Fruit fly (Drosophila melanogaster) whole organism, embryonic: Measurements from ENCODE around the gene CG14017.
A peak's percentile ranks its signal among the peaks of the same experiment; 100 is the strongest.

Experiments
- Abd-B ChIP-seq: fragments of 200-800 bp; sonication (Bioruptor generic); optimal IDR thresholded peaks from 2 replicates; lab custom pipeline; 2018; ENCODE audit warnings: missing biosample characterization, mild to moderate bottlenecking, missing genetic modification characterization, moderate library complexity
- BEAF-32 ChIP-seq: fragments of 200-800 bp; sonication (Bioruptor generic); optimal IDR thresholded peaks from 3 replicates; lab custom pipeline; 2017; ENCODE audit warnings: missing biosample characterization, missing genetic modification characterization, mild to moderate bottlenecking, moderate library complexity, missing genetic modification reagents
- CG10565 ChIP-seq: fragments of 200-800 bp; sonication (Bioruptor generic); optimal IDR thresholded peaks from 3 replicates; lab custom pipeline; 2016; ENCODE audit warnings: missing biosample characterization, mild to moderate bottlenecking, missing genetic modification characterization
- CG12391 ChIP-seq: fragments of 200-800 bp; sonication (Bioruptor generic); optimal IDR thresholded peaks from 3 replicates; lab custom pipeline; 2018; ENCODE audit warnings: missing biosample characterization, mild to moderate bottlenecking, missing genetic modification characterization, moderate library complexity
- CG12659 ChIP-seq: fragments of 200-800 bp; sonication (Bioruptor generic); optimal IDR thresholded peaks from 3 replicates; lab custom pipeline; 2017; ENCODE audit warnings: mild to moderate bottlenecking, missing biosample characterization, missing genetic modification reagents, missing genetic modification characterization
- CG13287 ChIP-seq: fragments of 200-800 bp; sonication (Bioruptor generic); IDR thresholded peaks from 2 replicates; pipeline ENCODE4 v1.3.6; 2022; ENCODE audit warnings: missing biosample characterization, missing genetic modification characterization; ENCODE audit not compliant: partially characterized antibody
- CG14710 ChIP-seq: fragments of 200-800 bp; sonication (Bioruptor generic); optimal IDR thresholded peaks from 3 replicates; lab custom pipeline; 2019; ENCODE audit warnings: missing biosample characterization, mild to moderate bottlenecking, missing genetic modification characterization, moderate library complexity
- CG15696 ChIP-seq: fragments of 200-800 bp; sonication (Bioruptor generic); optimal IDR thresholded peaks from 2 replicates; lab custom pipeline; 2019; ENCODE audit warnings: missing biosample characterization, mild to moderate bottlenecking, missing genetic modification characterization, moderate library complexity
- CG16813 ChIP-seq: fragments of 200-800 bp; sonication (Bioruptor generic); IDR thresholded peaks from 3 replicates; pipeline ENCODE4 v1.3.6; 2022; ENCODE audit warnings: missing biosample characterization, missing genetic modification characterization; ENCODE audit not compliant: partially characterized antibody
- CG16815 ChIP-seq: fragments of 200-800 bp; sonication (Bioruptor generic); optimal IDR thresholded peaks from 3 replicates; lab custom pipeline; 2017; ENCODE audit warnings: missing biosample characterization, mild to moderate bottlenecking, missing genetic modification characterization
- CG2116 ChIP-seq: fragments of 200-800 bp; sonication (Bioruptor generic); optimal IDR thresholded peaks from 3 replicates; lab custom pipeline; 2018; ENCODE audit warnings: missing biosample characterization, mild to moderate bottlenecking, missing genetic modification characterization
- CG2129 ChIP-seq: fragments of 200-800 bp; sonication (Bioruptor generic); IDR thresholded peaks from 2 replicates; pipeline ENCODE4 v1.3.6; 2022; ENCODE audit warnings: missing biosample characterization, missing genetic modification characterization; ENCODE audit not compliant: partially characterized antibody
- CG3281 ChIP-seq: fragments of 200-800 bp; sonication (Bioruptor generic); optimal IDR thresholded peaks from 3 replicates; lab custom pipeline; 2017; ENCODE audit warnings: missing biosample characterization, mild to moderate bottlenecking, missing genetic modification characterization
- CG34224 ChIP-seq: fragments of 200-800 bp; sonication (Bioruptor generic); IDR thresholded peaks from 3 replicates; pipeline ENCODE4 v1.3.6; 2022; ENCODE audit warnings: missing biosample characterization, missing genetic modification characterization; ENCODE audit not compliant: partially characterized antibody
- CG9609 ChIP-seq: fragments of 200-800 bp; sonication (Bioruptor generic); optimal IDR thresholded peaks from 3 replicates; lab custom pipeline; 2016; ENCODE audit warnings: missing biosample characterization, missing genetic modification characterization
- CoRest ChIP-seq: fragments of 200-800 bp; sonication (Bioruptor generic); optimal IDR thresholded peaks from 3 replicates; lab custom pipeline; 2018; ENCODE audit warnings: missing biosample characterization, mild to moderate bottlenecking, missing genetic modification characterization, moderate library complexity
- CrebB ChIP-seq: fragments of 200-800 bp; sonication (Bioruptor generic); optimal IDR thresholded peaks from 3 replicates; lab custom pipeline; 2018; ENCODE audit warnings: missing biosample characterization, mild to moderate bottlenecking, missing genetic modification characterization
- Dll ChIP-seq: fragments of 200-800 bp; sonication (Bioruptor generic); IDR thresholded peaks from 4 replicates; pipeline ENCODE4 v1.3.6; 2022; ENCODE audit warnings: missing biosample characterization, missing genetic modification characterization; ENCODE audit not compliant: partially characterized antibody
- Dref ChIP-seq: fragments of 200-800 bp; sonication (Bioruptor generic); IDR thresholded peaks from 2 replicates; pipeline ENCODE4 v1.3.6; 2022; ENCODE audit warnings: missing biosample characterization, missing genetic modification characterization
- E2f2 ChIP-seq: fragments of 200-800 bp; sonication (Bioruptor generic); IDR thresholded peaks from 2 replicates; pipeline ENCODE4 v1.3.6; 2022; ENCODE audit warnings: missing biosample characterization, missing genetic modification characterization
- HLH4C ChIP-seq: fragments of 200-800 bp; sonication (Bioruptor generic); IDR thresholded peaks from 3 replicates; pipeline ENCODE4 v1.3.6; 2022; ENCODE audit warnings: missing biosample characterization, missing genetic modification characterization; ENCODE audit not compliant: partially characterized antibody
- MBD-R2 ChIP-seq: fragments of 200-800 bp; sonication (Bioruptor generic); IDR thresholded peaks from 2 replicates; pipeline ENCODE4 v1.3.6; 2022; ENCODE audit warnings: missing biosample characterization, missing genetic modification characterization
- MESR4 ChIP-seq: fragments of 200-800 bp; sonication (Bioruptor generic); optimal IDR thresholded peaks from 2 replicates; lab custom pipeline; 2018; ENCODE audit warnings: missing biosample characterization, mild to moderate bottlenecking, missing genetic modification characterization, moderate library complexity
- Med ChIP-seq: fragments of 200-800 bp; sonication (Bioruptor generic); peaks from one replicate; lab custom pipeline; 2016; ENCODE audit warnings: missing biosample characterization, missing genetic modification characterization, mild to moderate bottlenecking, inconsistent platforms, moderate library complexity
- Scr ChIP-seq: fragments of 200-800 bp; sonication (Bioruptor generic); IDR thresholded peaks from 2 replicates; pipeline ENCODE4 v1.3.6; 2022; ENCODE audit warnings: missing biosample characterization, missing genetic modification characterization; ENCODE audit not compliant: partially characterized antibody
- YL-1 ChIP-seq: fragments of 200-800 bp; sonication (Bioruptor generic); optimal IDR thresholded peaks from 3 replicates; lab custom pipeline; 2017; ENCODE audit warnings: missing biosample characterization, mild to moderate bottlenecking, missing genetic modification characterization
- al ChIP-seq: fragments of 200-800 bp; sonication (Bioruptor generic); IDR thresholded peaks from 2 replicates; pipeline ENCODE4 v1.3.6; 2022; ENCODE audit warnings: missing biosample characterization, missing genetic modification characterization
- amos ChIP-seq: fragments of 200-800 bp; sonication (Bioruptor generic); IDR thresholded peaks from 2 replicates; pipeline ENCODE4 v1.3.6; 2022; ENCODE audit warnings: missing biosample characterization, missing genetic modification characterization; ENCODE audit not compliant: partially characterized antibody
- chinmo ChIP-seq: fragments of 200-800 bp; sonication (Bioruptor generic); IDR thresholded peaks from 4 replicates; pipeline ENCODE4 v1.3.6; 2022; ENCODE audit warnings: missing biosample characterization, missing genetic modification characterization; ENCODE audit not compliant: partially characterized antibody
- crc ChIP-seq: fragments of 200-800 bp; sonication (Bioruptor generic); optimal IDR thresholded peaks from 2 replicates; lab custom pipeline; 2016; ENCODE audit warnings: missing biosample characterization, missing genetic modification characterization
- crp ChIP-seq, 2 experiments: fragments of 200-800 bp; sonication (Bioruptor generic); optimal IDR thresholded peaks; 2 replicates in 1 of 2; 3 replicates in 1 of 2; lab custom pipeline; 2017; ENCODE audit warnings: missing biosample characterization in 2 of 2, missing genetic modification characterization in 2 of 2, mild to moderate bottlenecking in 1 of 2, moderate library complexity in 1 of 2
- gcm2 ChIP-seq: fragments of 200-800 bp; sonication (Bioruptor generic); optimal IDR thresholded peaks from 2 replicates; lab custom pipeline; 2016; ENCODE audit warnings: missing biosample characterization, missing genetic modification characterization
- hbn ChIP-seq: fragments of 200-800 bp; sonication (Bioruptor generic); IDR thresholded peaks from 2 replicates; pipeline ENCODE4 v1.3.6; 2022; ENCODE audit warnings: missing biosample characterization, missing genetic modification characterization; ENCODE audit not compliant: partially characterized antibody
- knrl ChIP-seq: fragments of 200-800 bp; sonication (Bioruptor generic); IDR thresholded peaks from 3 replicates; pipeline ENCODE4 v1.3.6; 2022; ENCODE audit warnings: missing biosample characterization, missing genetic modification characterization; ENCODE audit not compliant: partially characterized antibody
- nerfin-1 ChIP-seq: fragments of 200-800 bp; sonication (Bioruptor generic); optimal IDR thresholded peaks from 3 replicates; lab custom pipeline; 2019; ENCODE audit warnings: missing biosample characterization, mild to moderate bottlenecking, missing genetic modification characterization, moderate library complexity
- nmo ChIP-seq: fragments of 200-800 bp; sonication (Bioruptor generic); optimal IDR thresholded peaks from 2 replicates; lab custom pipeline; 2018; ENCODE audit warnings: missing biosample characterization, mild to moderate bottlenecking, missing genetic modification characterization, moderate library complexity
- oc ChIP-seq: fragments of 200-800 bp; sonication (Bioruptor generic); optimal IDR thresholded peaks from 2 replicates; lab custom pipeline; 2018; ENCODE audit warnings: missing biosample characterization, mild to moderate bottlenecking, missing genetic modification characterization, moderate library complexity
- onecut ChIP-seq: fragments of 200-800 bp; sonication (Bioruptor generic); IDR thresholded peaks from 2 replicates; pipeline ENCODE4 v1.3.6; 2022; ENCODE audit warnings: missing biosample characterization, missing genetic modification characterization
- pb ChIP-seq: fragments of 200-800 bp; sonication (Bioruptor generic); optimal IDR thresholded peaks from 3 replicates; lab custom pipeline; 2016; ENCODE audit warnings: missing biosample characterization, missing genetic modification characterization
- sim ChIP-seq: fragments of 200-800 bp; sonication (Bioruptor generic); IDR thresholded peaks from 2 replicates; pipeline ENCODE4 v1.3.6; 2022; ENCODE audit warnings: missing biosample characterization, missing genetic modification characterization
- stwl ChIP-seq: fragments of 200-800 bp; sonication (Bioruptor generic); optimal IDR thresholded peaks from 3 replicates; lab custom pipeline; 2018; ENCODE audit warnings: missing biosample characterization, mild to moderate bottlenecking, missing genetic modification characterization, moderate library complexity
- usp ChIP-seq: fragments of >200 bp; optimal IDR thresholded peaks from 2 replicates; lab custom pipeline; 2017; ENCODE audit warnings: missing biosample characterization, missing genetic modification characterization
- vnd ChIP-seq: fragments of 200-800 bp; sonication (Bioruptor generic); IDR thresholded peaks from 3 replicates; pipeline ENCODE4 v1.3.6; 2022; ENCODE audit warnings: missing biosample characterization, missing genetic modification characterization; ENCODE audit not compliant: partially characterized antibody
- wek ChIP-seq: fragments of 200-800 bp; sonication (Bioruptor generic); optimal IDR thresholded peaks from 3 replicates; lab custom pipeline; 2018; ENCODE audit warnings: missing biosample characterization, mild to moderate bottlenecking, missing genetic modification characterization, moderate library complexity

Gene CG14017

dm6 chr2L:5532061-5532460 is 21.6 kb upstream of the CG14017 start, which contains the start of gene Coq6 (continued):
- TF ChIP-seq Dll (GFP tag; lab: Robert Waterston, UW) = peak; percentile 70
- peak; percentile 49; the same call in 1 of the 2 replicates for TF ChIP-seq amos (GFP tag; lab: Robert Waterston, UW)
- TF ChIP-seq CG13287 (GFP tag; lab: Robert Waterston, UW) = peak; percentile 78
- TF ChIP-seq CG2116 = peak; percentile 25
- no peak for TF ChIP-seq CoRest
- peak; percentile 65; the same call in 2 of the 3 replicates for TF ChIP-seq HLH4C (GFP tag; lab: Robert Waterston, UW)
- no peak for TF ChIP-seq al (GFP tag; lab: Robert Waterston, UW)
- peak; percentile 74 for TF ChIP-seq Dref (GFP tag; lab: Robert Waterston, UW)
- TF ChIP-seq oc (tag; lab: Kevin White, UChicago) = no peak
- no peak for TF ChIP-seq CG12659 (GFP tag; lab: Kevin White, UChicago)
- TF ChIP-seq E2f2 (GFP tag; lab: Robert Waterston, UW) = peak; percentile 74
- peak; percentile 19 for TF ChIP-seq YL-1 (GFP tag; lab: Kevin White, UChicago)
- TF ChIP-seq nerfin-1 (tag; lab: Kevin White, UChicago) = peak; percentile 79
- TF ChIP-seq nmo (GFP tag; lab: Kevin White, UChicago) = peak; percentile 14
- TF ChIP-seq onecut = no peak
- peak in 1 of 2 experiments; percentile 11 for TF ChIP-seq crp (GFP tag; optimal IDR thresholded peaks at IDR 0.05; lab: Kevin White, UChicago)
- peak; percentile 51; the same call in 2 of the 3 replicates for TF ChIP-seq CG16813
- peak; percentile 68 for TF ChIP-seq CG34224 (GFP tag; lab: Robert Waterston, UW)
- peak; percentile 83 for TF ChIP-seq stwl (tag; lab: Kevin White, UChicago)
- TF ChIP-seq chinmo = peak; percentile 67; the same call in 1 of the 4 replicates
- peak; percentile 71; the same call in 1 of the 2 replicates for TF ChIP-seq MBD-R2
- TF ChIP-seq Abd-B (GFP tag; lab: Kevin White, UChicago) = peak; percentile 13
- peak; percentile 38; the same call in 1 of the 3 replicates for TF ChIP-seq vnd (GFP tag; lab: Robert Waterston, UW)
- TF ChIP-seq Scr (GFP tag; lab: Robert Waterston, UW) = peak; percentile 58
- TF ChIP-seq gcm2 (GFP tag; lab: Kevin White, UChicago) = no peak
- peak; percentile 49 for TF ChIP-seq knrl (GFP tag; lab: Robert Waterston, UW)
- peak; percentile 62 for TF ChIP-seq BEAF-32
- peak; percentile 54 for TF ChIP-seq hbn
- TF ChIP-seq MESR4 (GFP tag; lab: Kevin White, UChicago) = peak; percentile 41
- TF ChIP-seq sim = no peak
- TF ChIP-seq Med = peak; percentile 83
- no peak for TF ChIP-seq CG3281
- peak; percentile 39 for TF ChIP-seq CG14710
- TF ChIP-seq CrebB (tag; lab: Kevin White, UChicago) = no peak

dm6 chr2L:5536658-5537057 is 17.0 kb upstream of the CG14017 start, which contains the start of gene tomb:
Gene tomb, minus strand, starts transcription at chr2L:5536758.
- TF ChIP-seq CG15696 (no peak), CG2129 (GFP tag; lab: Robert Waterston, UW) (no peak), pb (GFP tag; lab: Kevin White, UChicago) (no peak), wek (GFP tag; lab: Kevin White, UChicago) (no peak), CG9609 (no peak), CG12391 (tag; lab: Kevin White, UChicago) (no peak), CG10565 (GFP tag; lab: Kevin White, UChicago) (no peak), CG16815 (GFP tag; lab: Kevin White, UChicago) (no peak), usp (GFP tag; lab: Kevin White, UChicago) (no peak), CG3281 (no peak), crc (GFP tag; lab: Kevin White, UChicago) (no peak)
